Fruit fly (Drosophila melanogaster) whole organism, embryonic: ENCODE measurements around the gene nxf2.
A peak's percentile ranks its signal among the peaks of the same experiment; 100 is the strongest.

Source experiments
- Atf-2 ChIP-seq: fragments of 200-800 bp; sonication (Bioruptor generic); optimal IDR thresholded peaks from 2 replicates; lab custom pipeline; 2016; ENCODE audit warnings: missing biosample characterization, missing genetic modification characterization
- Bgb ChIP-seq: fragments of 200-800 bp; sonication (Bioruptor generic); IDR thresholded peaks from 2 replicates; pipeline ENCODE4 v1.3.6; 2022; ENCODE audit warnings: missing biosample characterization, missing genetic modification characterization; ENCODE audit not compliant: partially characterized antibody
- CG1024 ChIP-seq: fragments of 200-800 bp; sonication (Bioruptor generic); IDR thresholded peaks from 2 replicates; pipeline ENCODE4 v1.3.6; 2022; ENCODE audit warnings: missing biosample characterization, missing genetic modification characterization
- CG10979 ChIP-seq: fragments of 200-800 bp; sonication (Bioruptor generic); optimal IDR thresholded peaks from 2 replicates; lab custom pipeline; 2018; ENCODE audit warnings: missing biosample characterization, mild to moderate bottlenecking, missing genetic modification characterization, moderate library complexity
- CG11093 ChIP-seq: fragments of 200-800 bp; sonication (Bioruptor generic); IDR thresholded peaks from 3 replicates; pipeline ENCODE4 v1.3.6; 2022; ENCODE audit warnings: missing biosample characterization, missing genetic modification characterization
- CG13123 ChIP-seq: fragments of 200-800 bp; sonication (Bioruptor generic); optimal IDR thresholded peaks from 2 replicates; lab custom pipeline; 2016; ENCODE audit warnings: missing biosample characterization, missing genetic modification characterization
- CG14965 ChIP-seq: fragments of 200-800 bp; sonication (Bioruptor generic); optimal IDR thresholded peaks from 2 replicates; lab custom pipeline; 2016; ENCODE audit warnings: missing biosample characterization, missing genetic modification characterization, borderline replicate concordance
- CG17328 ChIP-seq: fragments of 200-800 bp; sonication (Bioruptor generic); IDR thresholded peaks from 2 replicates; pipeline ENCODE4 v1.3.6; 2022; ENCODE audit warnings: missing biosample characterization, missing genetic modification characterization
- CG17568 ChIP-seq: fragments of 200-800 bp; sonication (Bioruptor generic); optimal IDR thresholded peaks from 2 replicates; lab custom pipeline; 2018; ENCODE audit warnings: missing biosample characterization, mild to moderate bottlenecking, missing genetic modification characterization, moderate library complexity
- CG18011 ChIP-seq: fragments of 200-800 bp; sonication (Bioruptor generic); optimal IDR thresholded peaks from 2 replicates; lab custom pipeline; 2017; ENCODE audit warnings: missing biosample characterization, missing genetic modification characterization, mild to moderate bottlenecking, moderate library complexity, missing genotype
- CG2875 ChIP-seq: fragments of 200-800 bp; sonication (Bioruptor generic); optimal IDR thresholded peaks from 2 replicates; lab custom pipeline; 2017; ENCODE audit warnings: missing biosample characterization, mild to moderate bottlenecking, missing genetic modification characterization, missing genetic modification reagents
- CG30020 ChIP-seq: fragments of 200-800 bp; optimal IDR thresholded peaks from 2 replicates; lab custom pipeline; 2019; ENCODE audit warnings: missing biosample characterization, mild to moderate bottlenecking, missing genetic modification characterization, moderate library complexity
- CG3065 ChIP-seq: fragments of 200-800 bp; sonication (Bioruptor generic); optimal IDR thresholded peaks from 2 replicates; lab custom pipeline; 2016; ENCODE audit warnings: missing biosample characterization, missing genetic modification characterization
- CG31388 ChIP-seq: fragments of 200-800 bp; sonication (Bioruptor generic); optimal IDR thresholded peaks from 2 replicates; lab custom pipeline; 2016; ENCODE audit warnings: missing biosample characterization, missing genetic modification characterization
- CG33557 ChIP-seq: fragments of 200-800 bp; sonication (Bioruptor generic); optimal IDR thresholded peaks from 2 replicates; lab custom pipeline; 2019; ENCODE audit warnings: missing biosample characterization, mild to moderate bottlenecking, missing genetic modification characterization, moderate library complexity
- CG3407 ChIP-seq: fragments of 200-800 bp; sonication (Bioruptor generic); optimal IDR thresholded peaks from 2 replicates; lab custom pipeline; 2018; ENCODE audit warnings: missing biosample characterization, mild to moderate bottlenecking, missing genetic modification characterization
- CG34422 ChIP-seq: fragments of 200-800 bp; sonication (Bioruptor generic); IDR thresholded peaks from 3 replicates; pipeline ENCODE4 v1.3.6; 2022; ENCODE audit warnings: missing biosample characterization, missing genetic modification characterization
- CG7271 ChIP-seq: fragments of 200-800 bp; sonication (Bioruptor generic); optimal IDR thresholded peaks from 2 replicates; lab custom pipeline; 2018; ENCODE audit warnings: missing biosample characterization, mild to moderate bottlenecking, missing genetic modification characterization, moderate library complexity
- CG9727 ChIP-seq: fragments of 200-800 bp; sonication (Bioruptor generic); optimal IDR thresholded peaks from 3 replicates; lab custom pipeline; 2017; ENCODE audit warnings: missing biosample characterization, mild to moderate bottlenecking, missing genetic modification characterization
- Dad ChIP-seq: fragments of 200-800 bp; sonication (Bioruptor generic); optimal IDR thresholded peaks from 3 replicates; lab custom pipeline; 2016; ENCODE audit warnings: missing biosample characterization, missing genetic modification characterization
- Dip3 ChIP-seq: fragments of 200-800 bp; sonication (Bioruptor generic); optimal IDR thresholded peaks from 3 replicates; lab custom pipeline; 2016; ENCODE audit warnings: missing biosample characterization, missing genetic modification characterization
- Eip74EF ChIP-seq, 2 experiments: fragments of 200-800 bp in 1 of 2; fragments of >200 bp in 1 of 2; sonication (Bioruptor generic) in 1 of 2; optimal IDR thresholded peaks; 2 replicates each; lab custom pipeline; 2017 to 2019; ENCODE audit warnings: missing biosample characterization in 2 of 2, missing genetic modification characterization in 2 of 2, mild to moderate bottlenecking in 1 of 2, moderate library complexity in 1 of 2
- HLH54F ChIP-seq: fragments of 200-800 bp; sonication (Bioruptor generic); optimal IDR thresholded peaks from 3 replicates; lab custom pipeline; 2016; ENCODE audit warnings: missing biosample characterization, missing genetic modification characterization
- Hr78 ChIP-seq, 2 experiments: fragments of 200-800 bp in 1 of 2; fragments of >200 bp in 1 of 2; sonication (Bioruptor generic) in 1 of 2; optimal IDR thresholded peaks; 2 replicates each; lab custom pipeline; 2017 to 2019; ENCODE audit warnings: missing biosample characterization in 2 of 2, missing genetic modification characterization in 2 of 2, mild to moderate bottlenecking in 1 of 2, moderate library complexity in 1 of 2
- NfI ChIP-seq: fragments of 200-800 bp; sonication (Bioruptor generic); optimal IDR thresholded peaks from 3 replicates; lab custom pipeline; 2018; ENCODE audit warnings: missing biosample characterization, mild to moderate bottlenecking, missing genetic modification characterization, moderate library complexity
- Sox100B ChIP-seq: fragments of 200-800 bp; sonication (Bioruptor generic); optimal IDR thresholded peaks from 3 replicates; lab custom pipeline; 2018; ENCODE audit warnings: missing biosample characterization, mild to moderate bottlenecking, missing genetic modification characterization
- TFAM ChIP-seq: fragments of 200-800 bp; sonication (Bioruptor generic); optimal IDR thresholded peaks from 2 replicates; lab custom pipeline; 2017; ENCODE audit warnings: missing biosample characterization, missing genetic modification characterization, inconsistent platforms
- Taf1 ChIP-seq: fragments of 200-800 bp; sonication (Bioruptor generic); IDR thresholded peaks from 2 replicates; pipeline ENCODE4 v1.3.6; 2022; ENCODE audit warnings: missing biosample characterization, missing genetic modification characterization
- Tbp ChIP-seq: fragments of >200 bp; optimal IDR thresholded peaks from 2 replicates; lab custom pipeline; 2018; ENCODE audit warnings: missing biosample characterization, missing genetic modification characterization
- ab ChIP-seq: fragments of 200-800 bp; sonication (Bioruptor generic); optimal IDR thresholded peaks from 2 replicates; lab custom pipeline; 2016; ENCODE audit warnings: missing biosample characterization, missing genetic modification characterization
- amos ChIP-seq: fragments of 200-800 bp; sonication (Bioruptor generic); IDR thresholded peaks from 2 replicates; pipeline ENCODE4 v1.3.6; 2022; ENCODE audit warnings: missing biosample characterization, missing genetic modification characterization; ENCODE audit not compliant: partially characterized antibody
- dpn ChIP-seq, 2 experiments: fragments of 200-800 bp; sonication (Bioruptor generic); optimal IDR thresholded peaks; 3 replicates each; lab custom pipeline; 2016; ENCODE audit warnings: missing biosample characterization in 2 of 2, missing genetic modification characterization in 2 of 2
- fd64A ChIP-seq: fragments of 200-800 bp; sonication (Bioruptor generic); optimal IDR thresholded peaks from 3 replicates; lab custom pipeline; 2018; ENCODE audit warnings: missing biosample characterization, mild to moderate bottlenecking, missing genetic modification characterization
- gcm ChIP-seq: fragments of 200-800 bp; sonication (Bioruptor generic); optimal IDR thresholded peaks from 2 replicates; lab custom pipeline; 2019; ENCODE audit warnings: missing biosample characterization, mild to moderate bottlenecking, missing genetic modification characterization, moderate library complexity
- gfzf ChIP-seq: fragments of 200-800 bp; sonication (Bioruptor generic); optimal IDR thresholded peaks from 2 replicates; lab custom pipeline; 2016; ENCODE audit warnings: missing biosample characterization, mild to moderate bottlenecking, missing genetic modification characterization, moderate library complexity
- gsb-n ChIP-seq: fragments of 200-800 bp; sonication (Bioruptor generic); optimal IDR thresholded peaks from 3 replicates; lab custom pipeline; 2018; ENCODE audit warnings: missing biosample characterization, mild to moderate bottlenecking, missing genetic modification characterization
- h ChIP-seq: fragments of >200 bp; optimal IDR thresholded peaks from 2 replicates; lab custom pipeline; 2017
- ind ChIP-seq: fragments of 200-800 bp; sonication (Bioruptor generic); optimal IDR thresholded peaks from 3 replicates; lab custom pipeline; 2016; ENCODE audit warnings: missing biosample characterization, missing genetic modification characterization
- insv ChIP-seq, 2 experiments: fragments of 200-800 bp; sonication (Bioruptor generic); optimal IDR thresholded peaks; 3 replicates each; lab custom pipeline; 2016 to 2018; ENCODE audit warnings: missing biosample characterization in 2 of 2, missing genetic modification characterization in 2 of 2
- lbe ChIP-seq: fragments of 200-800 bp; sonication (Bioruptor generic); optimal IDR thresholded peaks from 2 replicates; lab custom pipeline; 2016; ENCODE audit warnings: missing biosample characterization, mild to moderate bottlenecking, missing genetic modification characterization
- mam ChIP-seq: fragments of 200-800 bp; sonication (Bioruptor generic); optimal IDR thresholded peaks from 3 replicates; lab custom pipeline; 2016; ENCODE audit warnings: missing biosample characterization, missing genetic modification characterization
- nom ChIP-seq: fragments of 200-800 bp; sonication (Bioruptor generic); optimal IDR thresholded peaks from 2 replicates; lab custom pipeline; 2017; ENCODE audit warnings: missing biosample characterization, missing genetic modification characterization, mild to moderate bottlenecking, moderate library complexity, missing genetic modification reagents
- pzg ChIP-seq: fragments of 200-800 bp; sonication (Bioruptor generic); optimal IDR thresholded peaks from 3 replicates; lab custom pipeline; 2018; ENCODE audit warnings: missing biosample characterization, mild to moderate bottlenecking, missing genetic modification characterization, moderate library complexity
- run ChIP-seq: fragments of 200-800 bp; sonication (Bioruptor generic); optimal IDR thresholded peaks from 3 replicates; lab custom pipeline; 2018; ENCODE audit warnings: missing biosample characterization, mild to moderate bottlenecking, missing genetic modification characterization
- slbo ChIP-seq: fragments of 200-800 bp; sonication (Bioruptor generic); IDR thresholded peaks from 2 replicates; pipeline ENCODE4 v1.3.6; 2022; ENCODE audit warnings: missing biosample characterization, missing genetic modification characterization
- sqz ChIP-seq: fragments of 200-800 bp; sonication (Bioruptor generic); optimal IDR thresholded peaks from 3 replicates; lab custom pipeline; 2018; ENCODE audit warnings: missing biosample characterization, mild to moderate bottlenecking, missing genetic modification characterization
- sr ChIP-seq: fragments of 200-800 bp; sonication (Bioruptor generic); IDR thresholded peaks from 3 replicates; pipeline ENCODE4 v1.3.6; 2022; ENCODE audit warnings: missing biosample characterization, missing genetic modification characterization
- tup ChIP-seq: fragments of 200-800 bp; sonication (Bioruptor generic); optimal IDR thresholded peaks from 2 replicates; lab custom pipeline; 2016; ENCODE audit warnings: missing biosample characterization, mild to moderate bottlenecking, missing genetic modification characterization, moderate library complexity
- vnd ChIP-seq: fragments of 200-800 bp; sonication (Bioruptor generic); IDR thresholded peaks from 3 replicates; pipeline ENCODE4 v1.3.6; 2022; ENCODE audit warnings: missing biosample characterization, missing genetic modification characterization; ENCODE audit not compliant: partially characterized antibody
- zf30C ChIP-seq: fragments of 200-800 bp; sonication (Bioruptor generic); optimal IDR thresholded peaks from 3 replicates; lab custom pipeline; 2018; ENCODE audit warnings: missing biosample characterization, mild to moderate bottlenecking, missing genetic modification characterization

The nxf2 gene

dm6 chr3L:16609120-16609519, 29.0 kb upstream of the nxf2 start, which contains the start of gene CG4098 (continued):
- TF ChIP-seq CG7271 (tag; lab: Kevin White, UChicago) (no peak), Tbp (GFP tag; lab: Kevin White, UChicago) (no peak), Eip74EF (GFP tag; optimal IDR thresholded peaks at IDR 0.05; lab: Kevin White, UChicago) (no peak), sqz (GFP tag; lab: Kevin White, UChicago) (no peak), CG33557 (GFP tag; lab: Kevin White, UChicago) (no peak), Sox100B (GFP tag; lab: Kevin White, UChicago) (no peak), nom (peak; percentile 59), insv (GFP tag; optimal IDR thresholded peaks at IDR 0.05; lab: Kevin White, UChicago) (no peak), NfI (GFP tag; lab: Kevin White, UChicago) (peak; percentile 68), Taf1 (GFP tag; lab: Robert Waterston, UW) (peak; percentile 65), CG11093 (GFP tag; lab: Robert Waterston, UW) (no peak), Hr78 (GFP tag; optimal IDR thresholded peaks at IDR 0.05; lab: Kevin White, UChicago) (no peak), CG14965 (GFP tag; lab: Kevin White, UChicago) (no peak), Dad (no peak), HLH54F (GFP tag; lab: Kevin White, UChicago) (peak; percentile 69), pzg (GFP tag; lab: Kevin White, UChicago) (peak; percentile 68), ind (GFP tag; lab: Kevin White, UChicago) (peak; percentile 75), slbo (GFP tag; lab: Robert Waterston, UW) (peak; percentile 92), h (no peak), Dip3 (GFP tag; lab: Kevin White, UChicago) (peak; percentile 55), CG34422 (GFP tag; lab: Robert Waterston, UW) (peak; percentile 34; the same call in 1 of the 3 replicates), mam (GFP tag; lab: Kevin White, UChicago) (peak; percentile 69), TFAM (GFP tag; lab: Kevin White, UChicago) (no peak), CG3407 (no peak), CG17328 (GFP tag; lab: Robert Waterston, UW) (peak; percentile 71), CG1024 (GFP tag; lab: Robert Waterston, UW) (no peak), fd64A (GFP tag; lab: Kevin White, UChicago) (no peak), run (tag; lab: Kevin White, UChicago) (no peak), CG2875 (GFP tag; lab: Kevin White, UChicago) (no peak), CG17568 (no peak), gfzf (GFP tag; lab: Kevin White, UChicago) (peak; percentile 77), CG18011 (GFP tag; lab: Kevin White, UChicago) (peak; percentile 8), zf30C (GFP tag; lab: Kevin White, UChicago) (no peak), amos (GFP tag; lab: Robert Waterston, UW) (no peak; the same call in 1 of the 2 replicates), CG13123 (peak; percentile 25), sr (GFP tag; lab: Robert Waterston, UW) (0 out of 3 replicates have a peak, but pooled peaks have one; percentile 27), CG10979 (tag; lab: Kevin White, UChicago) (peak; percentile 34), vnd (GFP tag; lab: Robert Waterston, UW) (no peak), CG30020 (no peak), Atf-2 (GFP tag; lab: Kevin White, UChicago) (peak; percentile 13), CG3065 (GFP tag; lab: Kevin White, UChicago) (no peak), gsb-n (tag; lab: Kevin White, UChicago) (no peak), dpn (GFP tag; optimal IDR thresholded peaks at IDR 0.05; lab: Kevin White, UChicago) (peak; percentile 71 to 72), lbe (GFP tag; lab: Kevin White, UChicago) (peak; percentile 21), tup (no peak), ab (peak; percentile 12), Bgb (GFP tag; lab: Robert Waterston, UW) (no peak), gcm (no peak), CG31388 (GFP tag; lab: Kevin White, UChicago) (no peak), CG9727 (GFP tag; lab: Kevin White, UChicago) (peak; percentile 8)
